Fruit fly (Drosophila melanogaster): Measurements from ENCODE around the gene CG1409.

The CG1409 gene

DNA sequence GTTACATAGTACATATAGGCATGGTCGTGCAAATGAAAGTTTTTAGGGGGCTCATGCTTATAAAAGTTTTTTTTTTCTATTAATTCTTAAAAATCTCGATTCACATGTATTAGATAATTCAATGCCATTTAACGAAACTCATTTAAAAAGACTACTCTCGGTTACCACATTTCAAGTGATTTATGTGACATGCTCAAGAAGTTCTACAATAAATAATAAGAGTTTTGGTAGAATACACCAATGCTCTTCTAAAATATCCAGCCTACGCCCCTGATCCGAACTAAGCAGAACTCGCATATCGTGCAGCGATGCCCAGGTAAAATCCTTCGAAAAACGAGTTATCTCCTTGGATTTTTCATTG lies 34.5 kb downstream of the CG1409 start (continued):
- TF ChIP-seq Kr (GFP tag; optimal IDR thresholded peaks at IDR 0.05): no peak
- TF ChIP-seq CG7786 (GFP tag; optimal IDR thresholded peaks at IDR 0.05): no peak
- no peak for TF ChIP-seq gro (GFP tag; optimal IDR thresholded peaks at IDR 0.05)
- TF ChIP-seq CG6654 (GFP tag; optimal IDR thresholded peaks at IDR 0.05): no peak
- TF ChIP-seq lola (GFP tag; optimal IDR thresholded peaks at IDR 0.05): peak in 1 of 3 experiments; percentile 47
- TF ChIP-seq CG16813 (GFP tag; IDR thresholded peaks at IDR 0.05; ENCODE audit: partially characterized antibody): no peak
- TF ChIP-seq Nf-YC (tag; optimal IDR thresholded peaks at IDR 0.05): no peak
- TF ChIP-seq CG13894 (tag; optimal IDR thresholded peaks at IDR 0.05): no peak
- peak; percentile 4 for TF ChIP-seq Chrac-16 (GFP tag; optimal IDR thresholded peaks at IDR 0.05)
- TF ChIP-seq CTCF (GFP tag; optimal IDR thresholded peaks at IDR 0.05): no peak
- no peak for TF ChIP-seq repo (GFP tag; optimal IDR thresholded peaks at IDR 0.05)
- TF ChIP-seq CG12104 (GFP tag; optimal IDR thresholded peaks at IDR 0.05): no peak
- TF ChIP-seq CG34224 (GFP tag; IDR thresholded peaks at IDR 0.05; ENCODE audit: partially characterized antibody): no peak
- peak; percentile 8 for TF ChIP-seq CG17385 (GFP tag; optimal IDR thresholded peaks at IDR 0.05)
- no peak for TF ChIP-seq CG1024 (GFP tag; IDR thresholded peaks at IDR 0.05)
- TF ChIP-seq CG14441 (GFP tag; IDR thresholded peaks at IDR 0.05): no peak
- TF ChIP-seq Hr3 (GFP tag; optimal IDR thresholded peaks at IDR 0.05): no peak
- TF ChIP-seq kay (GFP tag; optimal IDR thresholded peaks at IDR 0.05): no peak
- TF ChIP-seq Hsf (GFP tag; optimal IDR thresholded peaks at IDR 0.05): no peak
- TF ChIP-seq gsb (GFP tag; IDR thresholded peaks at IDR 0.05): no peak
- TF ChIP-seq twi (tag; optimal IDR thresholded peaks at IDR 0.05): no peak
- TF ChIP-seq Fer3 (tag; optimal IDR thresholded peaks at IDR 0.05): no peak
- TF ChIP-seq CG6689 (GFP tag; IDR thresholded peaks at IDR 0.05): no peak
- TF ChIP-seq CG14710 (tag; optimal IDR thresholded peaks at IDR 0.05): peak; percentile 17
- TF ChIP-seq Elba2 (GFP tag; optimal IDR thresholded peaks at IDR 0.05): no peak
- TF ChIP-seq CG7745 (tag; optimal IDR thresholded peaks at IDR 0.05): no peak
- TF ChIP-seq Hmx (GFP tag; optimal IDR thresholded peaks at IDR 0.05): no peak
- TF ChIP-seq CG11504 (tag; optimal IDR thresholded peaks at IDR 0.05): peak; percentile 21
- no peak for TF ChIP-seq Ets97D (GFP tag; optimal IDR thresholded peaks at IDR 0.05)
- TF ChIP-seq Lpt (GFP tag; optimal IDR thresholded peaks at IDR 0.05): no peak
- TF ChIP-seq Neu2 (GFP tag; optimal IDR thresholded peaks at IDR 0.05; ENCODE audit: borderline replicate concordance): no peak
- TF ChIP-seq luna (GFP tag; optimal IDR thresholded peaks at IDR 0.05): no peak
- no peak for TF ChIP-seq CG8089 (GFP tag; optimal IDR thresholded peaks at IDR 0.05)
- TF ChIP-seq CG6175 (GFP tag; IDR thresholded peaks at IDR 0.05): no peak
- no peak for TF ChIP-seq tgo (GFP tag; IDR thresholded peaks at IDR 0.05)
- no peak for TF ChIP-seq CG14965 (GFP tag; optimal IDR thresholded peaks at IDR 0.05; ENCODE audit: borderline replicate concordance)
- TF ChIP-seq CG12769 (tag; optimal IDR thresholded peaks at IDR 0.05): no peak
- no peak for TF ChIP-seq CG11085 (GFP tag; IDR thresholded peaks at IDR 0.05)
- peak; percentile 5 for TF ChIP-seq CG13424 (tag; optimal IDR thresholded peaks at IDR 0.05)
- no peak for TF ChIP-seq CG9215 (GFP tag; IDR thresholded peaks at IDR 0.05)
- no peak for TF ChIP-seq CG9876 (GFP tag; optimal IDR thresholded peaks at IDR 0.05)
- TF ChIP-seq dmrt99B (tag; optimal IDR thresholded peaks at IDR 0.05): no peak
- no peak for TF ChIP-seq slbo (GFP tag; IDR thresholded peaks at IDR 0.05)
- TF ChIP-seq CG31441 (GFP tag; IDR thresholded peaks at IDR 0.05): 0 out of 2 replicates have a peak, but pooled peaks have one; percentile 15
- no peak for TF ChIP-seq CG2199 (GFP tag; IDR thresholded peaks at IDR 0.05)
- no peak for TF ChIP-seq gcm (GFP tag; optimal IDR thresholded peaks at IDR 0.05)
- no peak for TF ChIP-seq vvl (GFP tag; IDR thresholded peaks at IDR 0.05)
- TF ChIP-seq CG9817 (tag; optimal IDR thresholded peaks at IDR 0.05): no peak
- no peak for TF ChIP-seq Mrtf (GFP tag; IDR thresholded peaks at IDR 0.05)
- TF ChIP-seq btn (GFP tag; optimal IDR thresholded peaks at IDR 0.05): no peak
- TF ChIP-seq Max (GFP tag; optimal IDR thresholded peaks at IDR 0.05): no peak
- TF ChIP-seq Ssrp (tag; optimal IDR thresholded peaks at IDR 0.05): no peak
- TF ChIP-seq CkIIα-i1 (GFP tag; IDR thresholded peaks at IDR 0.05): no peak

Data from whole organism, embryonic.